Worm (Caenorhabditis elegans): ENCODE results near the gene sru-27.

DNA sequence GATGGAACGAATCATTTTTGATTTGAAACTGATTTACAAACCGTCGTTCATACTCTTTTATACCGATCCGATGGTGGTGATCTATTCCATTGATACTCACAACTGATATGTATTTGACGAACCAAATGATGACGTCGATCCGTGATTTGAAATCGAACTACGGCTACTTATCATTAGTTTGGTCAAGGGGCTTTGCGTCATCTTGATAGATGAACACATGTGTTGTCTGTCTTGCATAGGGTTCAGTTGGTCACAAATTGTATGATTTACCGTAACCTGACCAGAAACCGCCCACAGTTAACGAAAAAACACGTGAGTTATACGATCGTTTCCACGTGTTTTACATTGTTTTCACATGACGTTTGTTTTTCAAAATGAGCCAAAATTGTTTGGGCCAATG, 49.1 kb upstream of the sru-27 start, which contains the start of gene cnc-2:
- no peak for TF ChIP-seq nhr-11 (tag; optimal IDR thresholded peaks at IDR 0.05)
- no peak for TF ChIP-seq pqm-1 (tag; optimal IDR thresholded peaks at IDR 0.05)
- TF ChIP-seq K09A11.1 (tag; optimal IDR thresholded peaks at IDR 0.05; ENCODE audit: insufficient read depth), result no peak
- no peak for TF ChIP-seq sdc-2 (tag; optimal IDR thresholded peaks at IDR 0.05)
- TF ChIP-seq ceh-22 (tag; optimal IDR thresholded peaks at IDR 0.05), result no peak
- no peak for TF ChIP-seq elt-2 (tag; optimal IDR thresholded peaks at IDR 0.05)
